Fruit fly (Drosophila melanogaster) whole organism, embryonic: ENCODE results near the gene CG5382.

Experiments used
- B-H1 ChIP-seq: fragments of 200-800 bp; sonication (Bioruptor generic); IDR thresholded peaks from 3 replicates; pipeline ENCODE4 v1.3.6; 2022; ENCODE audit warnings: missing biosample characterization, missing genetic modification characterization
- CG11696 ChIP-seq: fragments of 200-800 bp; sonication (Bioruptor generic); IDR thresholded peaks from 2 replicates; pipeline ENCODE4 v1.3.6; 2022; ENCODE audit warnings: missing biosample characterization, missing genetic modification characterization
- CG12155 ChIP-seq: fragments of 200-800 bp; sonication (Bioruptor generic); optimal IDR thresholded peaks from 3 replicates; lab custom pipeline; 2016; ENCODE audit warnings: missing biosample characterization, missing genetic modification characterization
- CG14050 ChIP-seq: fragments of 200-800 bp; sonication (Bioruptor generic); IDR thresholded peaks from 3 replicates; pipeline ENCODE4 v1.3.6; 2022; ENCODE audit warnings: missing biosample characterization, missing genetic modification characterization
- CG1529 ChIP-seq: fragments of 200-800 bp; sonication (Bioruptor generic); optimal IDR thresholded peaks from 3 replicates; lab custom pipeline; 2018; ENCODE audit warnings: missing biosample characterization, missing genetic modification characterization
- CG15514 ChIP-seq: fragments of 200-800 bp; sonication (Bioruptor generic); optimal IDR thresholded peaks from 3 replicates; lab custom pipeline; 2017; ENCODE audit warnings: missing biosample characterization, missing genetic modification characterization, mild to moderate bottlenecking, moderate library complexity, missing genetic modification reagents
- CG16813 ChIP-seq: fragments of 200-800 bp; sonication (Bioruptor generic); IDR thresholded peaks from 3 replicates; pipeline ENCODE4 v1.3.6; 2022; ENCODE audit warnings: missing biosample characterization, missing genetic modification characterization; ENCODE audit not compliant: partially characterized antibody
- CG17912 ChIP-seq: fragments of 200-800 bp; sonication (Bioruptor generic); optimal IDR thresholded peaks from 2 replicates; lab custom pipeline; 2018; ENCODE audit warnings: missing biosample characterization, mild to moderate bottlenecking, missing genetic modification characterization
- CG18599 ChIP-seq: fragments of 200-800 bp; sonication (Bioruptor generic); optimal IDR thresholded peaks from 3 replicates; lab custom pipeline; 2017; ENCODE audit warnings: missing biosample characterization, missing genetic modification characterization, mild to moderate bottlenecking, moderate library complexity, missing genetic modification reagents
- CG2875 ChIP-seq: fragments of 200-800 bp; sonication (Bioruptor generic); optimal IDR thresholded peaks from 2 replicates; lab custom pipeline; 2017; ENCODE audit warnings: missing biosample characterization, mild to moderate bottlenecking, missing genetic modification characterization, missing genetic modification reagents
- CG30431 ChIP-seq: fragments of 200-800 bp; sonication (Bioruptor generic); optimal IDR thresholded peaks from 2 replicates; lab custom pipeline; 2017; ENCODE audit warnings: missing biosample characterization, missing genetic modification characterization
- CG31224 ChIP-seq: fragments of 200-800 bp; sonication (Bioruptor generic); IDR thresholded peaks from 2 replicates; pipeline ENCODE4 v1.3.6; 2022; ENCODE audit warnings: missing biosample characterization, missing genetic modification characterization
- CG32532 ChIP-seq: fragments of 200-800 bp; sonication (Bioruptor generic); IDR thresholded peaks from 2 replicates; pipeline ENCODE4 v1.3.6; 2022; ENCODE audit warnings: missing biosample characterization, missing genetic modification characterization
- CG32772 ChIP-seq: fragments of 200-800 bp; sonication (Bioruptor generic); IDR thresholded peaks from 2 replicates; pipeline ENCODE4 v1.3.6; 2022; ENCODE audit warnings: missing biosample characterization, missing genetic modification characterization
- CG42726 ChIP-seq: fragments of 200-800 bp; sonication (Bioruptor generic); IDR thresholded peaks from 2 replicates; pipeline ENCODE4 v1.3.6; 2022; ENCODE audit warnings: missing biosample characterization, missing genetic modification characterization; ENCODE audit not compliant: partially characterized antibody
- CG4282 ChIP-seq: fragments of 200-800 bp; sonication (Bioruptor generic); optimal IDR thresholded peaks from 2 replicates; lab custom pipeline; 2016; ENCODE audit warnings: missing biosample characterization, missing genetic modification characterization
- CG6813 ChIP-seq: fragments of 200-800 bp; sonication (Bioruptor generic); optimal IDR thresholded peaks from 2 replicates; lab custom pipeline; 2017; ENCODE audit warnings: missing biosample characterization, missing genetic modification characterization, mild to moderate bottlenecking, moderate library complexity, missing genetic modification reagents
- CG6854 ChIP-seq: fragments of 200-800 bp; sonication (Bioruptor generic); optimal IDR thresholded peaks from 3 replicates; lab custom pipeline; 2017; ENCODE audit warnings: missing biosample characterization, mild to moderate bottlenecking, missing genetic modification characterization
- CG7372 ChIP-seq: fragments of 200-800 bp; sonication (Bioruptor generic); IDR thresholded peaks from 2 replicates; pipeline ENCODE4 v1.3.6; 2022; ENCODE audit warnings: missing biosample characterization, missing genetic modification characterization
- CG8765 ChIP-seq: fragments of 200-800 bp; sonication (Bioruptor generic); IDR thresholded peaks from 2 replicates; pipeline ENCODE4 v1.3.6; 2022; ENCODE audit warnings: missing biosample characterization, missing genetic modification characterization
- CHES-1-like ChIP-seq: fragments of 200-800 bp; sonication (Bioruptor generic); optimal IDR thresholded peaks from 2 replicates; lab custom pipeline; 2016; ENCODE audit warnings: missing biosample characterization, missing genetic modification characterization
- Dek ChIP-seq: fragments of 200-800 bp; sonication (Bioruptor generic); optimal IDR thresholded peaks from 3 replicates; lab custom pipeline; 2019; ENCODE audit warnings: missing biosample characterization, mild to moderate bottlenecking, missing genetic modification characterization, moderate library complexity
- Dfd ChIP-seq, 2 experiments: fragments of >200 bp; optimal IDR thresholded peaks; 2 replicates each; lab custom pipeline; 2017; ENCODE audit warnings: missing biosample characterization in 2 of 2, missing genetic modification characterization in 2 of 2
- Dip3 ChIP-seq: fragments of 200-800 bp; sonication (Bioruptor generic); optimal IDR thresholded peaks from 3 replicates; lab custom pipeline; 2016; ENCODE audit warnings: missing biosample characterization, missing genetic modification characterization
- Dref ChIP-seq: fragments of 200-800 bp; sonication (Bioruptor generic); IDR thresholded peaks from 2 replicates; pipeline ENCODE4 v1.3.6; 2022; ENCODE audit warnings: missing biosample characterization, missing genetic modification characterization
- E2f2 ChIP-seq: fragments of 200-800 bp; sonication (Bioruptor generic); IDR thresholded peaks from 2 replicates; pipeline ENCODE4 v1.3.6; 2022; ENCODE audit warnings: missing biosample characterization, missing genetic modification characterization
- Gug ChIP-seq: fragments of 200-800 bp; sonication (Bioruptor generic); IDR thresholded peaks from 4 replicates; pipeline ENCODE4 v1.3.6; 2022; ENCODE audit warnings: missing biosample characterization, missing genetic modification characterization
- HHEX ChIP-seq: fragments of 200-800 bp; sonication (Bioruptor generic); optimal IDR thresholded peaks from 3 replicates; lab custom pipeline; 2017; ENCODE audit warnings: missing biosample characterization, mild to moderate bottlenecking, missing genetic modification characterization, missing genetic modification reagents
- HLH4C ChIP-seq: fragments of 200-800 bp; sonication (Bioruptor generic); IDR thresholded peaks from 3 replicates; pipeline ENCODE4 v1.3.6; 2022; ENCODE audit warnings: missing biosample characterization, missing genetic modification characterization; ENCODE audit not compliant: partially characterized antibody
- Hmx ChIP-seq: fragments of 200-800 bp; sonication (Bioruptor generic); optimal IDR thresholded peaks from 2 replicates; lab custom pipeline; 2016; ENCODE audit warnings: missing biosample characterization, missing genetic modification characterization
- Rx ChIP-seq: fragments of 200-800 bp; sonication (Bioruptor generic); IDR thresholded peaks from 2 replicates; pipeline ENCODE4 v1.3.6; 2022; ENCODE audit warnings: missing biosample characterization, missing genetic modification characterization
- Taf1 ChIP-seq: fragments of 200-800 bp; sonication (Bioruptor generic); IDR thresholded peaks from 2 replicates; pipeline ENCODE4 v1.3.6; 2022; ENCODE audit warnings: missing biosample characterization, missing genetic modification characterization
- YL-1 ChIP-seq: fragments of 200-800 bp; sonication (Bioruptor generic); optimal IDR thresholded peaks from 3 replicates; lab custom pipeline; 2017; ENCODE audit warnings: missing biosample characterization, mild to moderate bottlenecking, missing genetic modification characterization
- al ChIP-seq: fragments of 200-800 bp; sonication (Bioruptor generic); IDR thresholded peaks from 2 replicates; pipeline ENCODE4 v1.3.6; 2022; ENCODE audit warnings: missing biosample characterization, missing genetic modification characterization
- ato ChIP-seq: fragments of 200-800 bp; sonication (Bioruptor generic); IDR thresholded peaks from 2 replicates; pipeline ENCODE4 v1.3.6; 2022; ENCODE audit warnings: missing biosample characterization, missing genetic modification characterization; ENCODE audit not compliant: partially characterized antibody
- crol ChIP-seq: fragments of 200-800 bp; sonication (Bioruptor generic); IDR thresholded peaks from 2 replicates; pipeline ENCODE4 v1.3.6; 2022; ENCODE audit warnings: missing biosample characterization, missing genetic modification characterization
- ftz-f1 ChIP-seq: fragments of 200-800 bp; sonication (Bioruptor generic); optimal IDR thresholded peaks from 2 replicates; lab custom pipeline; 2016; ENCODE audit warnings: missing biosample characterization, missing genetic modification characterization
- gce ChIP-seq: fragments of 200-800 bp; sonication (Bioruptor generic); IDR thresholded peaks from 3 replicates; pipeline ENCODE4 v1.3.6; 2022; ENCODE audit warnings: missing biosample characterization, missing genetic modification characterization
- gcm2 ChIP-seq: fragments of 200-800 bp; sonication (Bioruptor generic); optimal IDR thresholded peaks from 2 replicates; lab custom pipeline; 2016; ENCODE audit warnings: missing biosample characterization, missing genetic modification characterization
- inv ChIP-seq: fragments of 200-800 bp; sonication (Bioruptor generic); IDR thresholded peaks from 2 replicates; pipeline ENCODE4 v1.3.6; 2022; ENCODE audit warnings: missing biosample characterization, missing genetic modification characterization; ENCODE audit not compliant: partially characterized antibody
- kay ChIP-seq: fragments of 200-800 bp; sonication (Bioruptor generic); optimal IDR thresholded peaks from 2 replicates; lab custom pipeline; 2016; ENCODE audit warnings: missing biosample characterization, missing genetic modification characterization
- lov ChIP-seq, 2 experiments: fragments of 200-800 bp in 1 of 2; fragments of >200 bp in 1 of 2; sonication (Bioruptor generic) in 1 of 2; IDR thresholded peaks in 1 of 2; optimal IDR thresholded peaks in 1 of 2; 2 replicates in 1 of 2; 3 replicates in 1 of 2; pipeline versions ENCODE4 v1.3.6 to Lab custom; 2017 to 2022; ENCODE audit warnings: missing biosample characterization in 1 of 2, missing genetic modification characterization in 1 of 2
- luna ChIP-seq: fragments of 200-800 bp; sonication (Bioruptor generic); optimal IDR thresholded peaks from 2 replicates; lab custom pipeline; 2016; ENCODE audit warnings: missing biosample characterization, missing genetic modification characterization
- org-1 ChIP-seq: fragments of 200-800 bp; sonication (Bioruptor generic); optimal IDR thresholded peaks from 2 replicates; lab custom pipeline; 2017; ENCODE audit warnings: missing biosample characterization, missing genetic modification characterization
- pzg ChIP-seq: fragments of 200-800 bp; sonication (Bioruptor generic); optimal IDR thresholded peaks from 3 replicates; lab custom pipeline; 2018; ENCODE audit warnings: missing biosample characterization, mild to moderate bottlenecking, missing genetic modification characterization, moderate library complexity
- ranshi ChIP-seq: fragments of 200-800 bp; sonication (Bioruptor generic); IDR thresholded peaks from 2 replicates; pipeline ENCODE4 v1.3.6; 2022; ENCODE audit warnings: missing biosample characterization, missing genetic modification characterization
- slbo ChIP-seq: fragments of 200-800 bp; sonication (Bioruptor generic); IDR thresholded peaks from 2 replicates; pipeline ENCODE4 v1.3.6; 2022; ENCODE audit warnings: missing biosample characterization, missing genetic modification characterization
- vnd ChIP-seq: fragments of 200-800 bp; sonication (Bioruptor generic); IDR thresholded peaks from 3 replicates; pipeline ENCODE4 v1.3.6; 2022; ENCODE audit warnings: missing biosample characterization, missing genetic modification characterization; ENCODE audit not compliant: partially characterized antibody

Gene CG5382

DNA sequence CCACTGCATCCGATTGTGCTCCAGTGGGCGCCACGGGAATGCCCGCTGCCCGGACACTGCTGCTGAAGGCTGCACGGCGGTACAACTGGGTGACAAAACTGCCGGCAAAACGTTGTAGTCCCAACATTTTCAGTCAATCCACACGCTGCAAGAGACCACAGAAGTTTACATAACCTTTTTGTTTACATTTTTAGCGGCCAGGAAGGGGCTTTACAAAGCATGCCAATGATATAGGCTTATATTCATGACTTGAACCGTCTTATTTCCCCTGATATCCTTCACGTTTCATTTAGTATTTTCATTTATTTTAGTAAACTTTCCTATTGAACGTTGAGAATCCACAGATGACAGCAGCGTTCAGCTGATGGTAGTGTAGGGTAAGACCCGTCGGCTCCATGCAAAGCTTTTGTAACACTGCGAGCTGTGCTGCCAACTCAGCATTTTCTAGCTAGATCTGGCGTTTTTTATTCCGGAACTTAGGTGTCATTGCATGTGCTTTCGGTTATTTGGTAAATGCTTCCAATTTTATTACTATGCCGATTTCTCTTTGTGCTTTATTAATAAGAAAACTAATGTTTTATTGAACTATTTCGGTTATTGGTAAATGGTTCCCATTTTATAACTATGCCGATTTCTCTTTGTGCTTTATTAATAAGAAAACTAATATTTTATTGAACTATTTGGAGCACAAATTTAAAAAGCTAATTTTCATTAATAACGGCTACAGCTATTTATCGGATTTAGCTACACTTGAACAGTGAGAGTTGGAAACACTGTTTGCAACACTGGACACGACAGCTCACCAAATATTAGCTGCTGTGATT, 45.0 kb upstream of the CG5382 start, which contains the start of the genes CG13850 and lqfR (continued):
- no peak; the same call in 1 of the 2 replicates for TF ChIP-seq ranshi (GFP tag; lab: Robert Waterston, UW)
- TF ChIP-seq Dfd (GFP tag; optimal IDR thresholded peaks at IDR 0.05; lab: Kevin White, UChicago) = no peak
- peak; percentile 45 for TF ChIP-seq org-1
- TF ChIP-seq ato (GFP tag; lab: Robert Waterston, UW) = no peak
- peak; percentile 55 for TF ChIP-seq pzg (GFP tag; lab: Kevin White, UChicago)
- TF ChIP-seq al (GFP tag; lab: Robert Waterston, UW) = peak; percentile 60; the same call in 1 of the 2 replicates
- no peak for TF ChIP-seq B-H1 (GFP tag; lab: Robert Waterston, UW)
- TF ChIP-seq CG7372 (GFP tag; lab: Robert Waterston, UW) = peak; percentile 46; the same call in 1 of the 2 replicates
- TF ChIP-seq vnd (GFP tag; lab: Robert Waterston, UW) = no peak
- TF ChIP-seq CG42726 (GFP tag; lab: Robert Waterston, UW) = no peak
- peak; percentile 59; the same call in 3 of the 4 replicates for TF ChIP-seq Gug (GFP tag; lab: Robert Waterston, UW)
- no peak for TF ChIP-seq CG32772 (GFP tag; lab: Robert Waterston, UW)
- TF ChIP-seq CHES-1-like (GFP tag; lab: Kevin White, UChicago) = peak; percentile 64
- TF ChIP-seq crol (GFP tag; lab: Robert Waterston, UW) = no peak
- no peak; the same call in 1 of the 2 replicates for TF ChIP-seq Taf1 (GFP tag; lab: Robert Waterston, UW)
- TF ChIP-seq ftz-f1 (GFP tag; lab: Kevin White, UChicago) = peak; percentile 12
- TF ChIP-seq gce (GFP tag; lab: Robert Waterston, UW) = no peak
- TF ChIP-seq HHEX (GFP tag; lab: Kevin White, UChicago) = peak; percentile 56
- peak; percentile 19 for TF ChIP-seq CG17912 (GFP tag; lab: Kevin White, UChicago)
- TF ChIP-seq lov (optimal IDR thresholded peaks at IDR 0.05; lab: Kevin White, UChicago) = no peak
- no peak for TF ChIP-seq lov (GFP tag; IDR thresholded peaks at IDR 0.05; lab: Robert Waterston, UW)
- TF ChIP-seq CG1529 = peak; percentile 44
- TF ChIP-seq CG30431 (GFP tag; lab: Kevin White, UChicago) = peak; percentile 60
- TF ChIP-seq CG31224 (GFP tag; lab: Robert Waterston, UW) = peak; percentile 41; the same call in 1 of the 2 replicates
- TF ChIP-seq inv (GFP tag; lab: Robert Waterston, UW) = no peak
- peak; percentile 73 for TF ChIP-seq CG15514
- no peak for TF ChIP-seq E2f2
- peak; percentile 36; the same call in 1 of the 2 replicates for TF ChIP-seq Dref
- TF ChIP-seq CG2875 = peak; percentile 28
- peak; percentile 53 for TF ChIP-seq Hmx (GFP tag; lab: Kevin White, UChicago)
- peak; percentile 71 for TF ChIP-seq YL-1
- TF ChIP-seq Dip3 = peak; percentile 80
- no peak for TF ChIP-seq HLH4C (GFP tag; lab: Robert Waterston, UW)
- peak; percentile 41; the same call in 1 of the 2 replicates for TF ChIP-seq CG32532 (GFP tag; lab: Robert Waterston, UW)
- TF ChIP-seq slbo (GFP tag; lab: Robert Waterston, UW) = peak; percentile 79
- no peak for TF ChIP-seq CG6813 (GFP tag; lab: Kevin White, UChicago)
- TF ChIP-seq CG16813 (GFP tag; lab: Robert Waterston, UW) = no peak
- TF ChIP-seq Rx (GFP tag; lab: Robert Waterston, UW) = no peak
- peak; percentile 53 for TF ChIP-seq CG18599 (GFP tag; lab: Kevin White, UChicago)
- TF ChIP-seq CG12155 (GFP tag; lab: Kevin White, UChicago) = peak; percentile 77
- TF ChIP-seq kay = peak; percentile 59
- peak; percentile 60 for TF ChIP-seq gcm2 (GFP tag; lab: Kevin White, UChicago)
- TF ChIP-seq CG11696 (GFP tag; lab: Robert Waterston, UW) = no peak
- peak; percentile 51 for TF ChIP-seq CG4282
- peak; percentile 15 for TF ChIP-seq luna (GFP tag; lab: Kevin White, UChicago)
- peak; percentile 6 for TF ChIP-seq CG6854 (GFP tag; lab: Kevin White, UChicago)
- peak; percentile 73 for TF ChIP-seq Dek
- no peak for TF ChIP-seq CG8765
- no peak for TF ChIP-seq CG14050 (GFP tag; lab: Robert Waterston, UW)
